Fruit fly (Drosophila melanogaster) whole organism, embryonic: Measurements from ENCODE around the gene Mgat4b.

Experiments used
- CG10147 ChIP-seq: fragments of 200-800 bp; sonication (Bioruptor generic); optimal IDR thresholded peaks from 2 replicates; lab custom pipeline; 2019; ENCODE audit warnings: missing biosample characterization, mild to moderate bottlenecking, missing genetic modification characterization, moderate library complexity
- CG1024 ChIP-seq: fragments of 200-800 bp; sonication (Bioruptor generic); IDR thresholded peaks from 2 replicates; pipeline ENCODE4 v1.3.6; 2022; ENCODE audit warnings: missing biosample characterization, missing genetic modification characterization
- CG10654 ChIP-seq: fragments of 200-800 bp; sonication (Bioruptor generic); optimal IDR thresholded peaks from 2 replicates; lab custom pipeline; 2016; ENCODE audit warnings: missing biosample characterization, missing genetic modification characterization
- CG11560 ChIP-seq: fragments of 200-800 bp; sonication (Bioruptor generic); IDR thresholded peaks from 3 replicates; pipeline ENCODE4 v1.3.6; 2022; ENCODE audit warnings: missing biosample characterization, missing genetic modification characterization
- CG12769 ChIP-seq: fragments of 200-800 bp; sonication (Bioruptor generic); optimal IDR thresholded peaks from 2 replicates; lab custom pipeline; 2019; ENCODE audit warnings: missing biosample characterization, mild to moderate bottlenecking, missing genetic modification characterization, moderate library complexity
- CG14441 ChIP-seq: fragments of 200-800 bp; sonication (Bioruptor generic); IDR thresholded peaks from 2 replicates; pipeline ENCODE4 v1.3.6; 2022; ENCODE audit warnings: missing biosample characterization, missing genetic modification characterization
- CG14667 ChIP-seq: fragments of 200-800 bp; sonication (Bioruptor generic); IDR thresholded peaks from 2 replicates; pipeline ENCODE4 v1.3.6; 2022; ENCODE audit warnings: missing biosample characterization, missing genetic modification characterization
- CG14965 ChIP-seq: fragments of 200-800 bp; sonication (Bioruptor generic); optimal IDR thresholded peaks from 2 replicates; lab custom pipeline; 2016; ENCODE audit warnings: missing biosample characterization, missing genetic modification characterization, borderline replicate concordance
- CG15601 ChIP-seq: fragments of 200-800 bp; sonication (Bioruptor generic); optimal IDR thresholded peaks from 3 replicates; lab custom pipeline; 2019; ENCODE audit warnings: missing biosample characterization, mild to moderate bottlenecking, missing genetic modification characterization, moderate library complexity
- CG18476 ChIP-seq: fragments of 200-800 bp; sonication (Bioruptor generic); optimal IDR thresholded peaks from 2 replicates; lab custom pipeline; 2016; ENCODE audit warnings: missing biosample characterization, mild to moderate bottlenecking, missing genetic modification characterization
- CG18764 ChIP-seq: fragments of 200-800 bp; sonication (Bioruptor generic); optimal IDR thresholded peaks from 3 replicates; lab custom pipeline; 2016; ENCODE audit warnings: missing biosample characterization, missing genetic modification characterization
- CG2202 ChIP-seq: fragments of 200-800 bp; sonication (Bioruptor generic); optimal IDR thresholded peaks from 2 replicates; lab custom pipeline; 2018; ENCODE audit warnings: missing biosample characterization, mild to moderate bottlenecking, missing genetic modification characterization
- CG31365 ChIP-seq: fragments of 200-800 bp; sonication (Bioruptor generic); optimal IDR thresholded peaks from 2 replicates; lab custom pipeline; 2018; ENCODE audit warnings: missing biosample characterization, mild to moderate bottlenecking, missing genetic modification characterization
- CG4282 ChIP-seq: fragments of 200-800 bp; sonication (Bioruptor generic); optimal IDR thresholded peaks from 2 replicates; lab custom pipeline; 2016; ENCODE audit warnings: missing biosample characterization, missing genetic modification characterization
- CG4854 ChIP-seq: fragments of 200-800 bp; sonication (Bioruptor generic); optimal IDR thresholded peaks from 2 replicates; lab custom pipeline; 2016; ENCODE audit warnings: missing biosample characterization, missing genetic modification characterization, inconsistent platforms
- CG7928 ChIP-seq: fragments of 200-800 bp; sonication (Bioruptor generic); optimal IDR thresholded peaks from 2 replicates; lab custom pipeline; 2017; ENCODE audit warnings: missing biosample characterization, mild to moderate bottlenecking, missing genetic modification characterization
- Camta ChIP-seq: fragments of 200-800 bp; sonication (Bioruptor generic); optimal IDR thresholded peaks from 2 replicates; lab custom pipeline; 2016; ENCODE audit warnings: missing biosample characterization, missing genetic modification characterization
- Dfd ChIP-seq, 2 experiments: fragments of >200 bp; optimal IDR thresholded peaks; 2 replicates each; lab custom pipeline; 2017; ENCODE audit warnings: missing biosample characterization in 2 of 2, missing genetic modification characterization in 2 of 2
- Doc2 ChIP-seq: fragments of 200-800 bp; sonication (Bioruptor generic); IDR thresholded peaks from 2 replicates; pipeline ENCODE4 v1.3.6; 2022; ENCODE audit warnings: missing biosample characterization, missing genetic modification characterization
- Fer3 ChIP-seq: fragments of 200-800 bp; sonication (Bioruptor generic); optimal IDR thresholded peaks from 2 replicates; lab custom pipeline; 2018; ENCODE audit warnings: missing biosample characterization, mild to moderate bottlenecking, missing genetic modification characterization, moderate library complexity
- Gsc ChIP-seq: fragments of 200-800 bp; sonication (Bioruptor generic); IDR thresholded peaks from 2 replicates; pipeline ENCODE4 v1.3.6; 2022; ENCODE audit warnings: missing biosample characterization, missing genetic modification characterization
- H2.0 ChIP-seq: fragments of 200-800 bp; sonication (Bioruptor generic); IDR thresholded peaks from 2 replicates; pipeline ENCODE4 v1.3.6; 2022; ENCODE audit warnings: missing biosample characterization, missing genetic modification characterization
- MBD-R2 ChIP-seq: fragments of 200-800 bp; sonication (Bioruptor generic); IDR thresholded peaks from 2 replicates; pipeline ENCODE4 v1.3.6; 2022; ENCODE audit warnings: missing biosample characterization, missing genetic modification characterization
- NC2α ChIP-seq: fragments of 200-800 bp; sonication (Bioruptor generic); optimal IDR thresholded peaks from 2 replicates; lab custom pipeline; 2016; ENCODE audit warnings: missing biosample characterization, missing genetic modification characterization
- Neu2 ChIP-seq: fragments of 200-800 bp; sonication (Bioruptor generic); optimal IDR thresholded peaks from 3 replicates; lab custom pipeline; 2016; ENCODE audit warnings: missing biosample characterization, missing genetic modification characterization, borderline replicate concordance
- Ssrp ChIP-seq: fragments of 200-800 bp; sonication (Bioruptor generic); optimal IDR thresholded peaks from 2 replicates; lab custom pipeline; 2018; ENCODE audit warnings: missing biosample characterization, mild to moderate bottlenecking, missing genetic modification characterization, moderate library complexity
- Stat92E ChIP-seq, 3 experiments: fragments of >200 bp in 2 of 3; fragments of 200-800 bp in 1 of 3; sonication (Bioruptor generic) in 1 of 3; optimal IDR thresholded peaks; 2 replicates each; lab custom pipeline; 2017 to 2019; ENCODE audit warnings: missing biosample characterization in 3 of 3, missing genetic modification characterization in 3 of 3, mild to moderate bottlenecking in 1 of 3, moderate library complexity in 1 of 3
- ab ChIP-seq: fragments of 200-800 bp; sonication (Bioruptor generic); optimal IDR thresholded peaks from 2 replicates; lab custom pipeline; 2016; ENCODE audit warnings: missing biosample characterization, missing genetic modification characterization
- esg ChIP-seq: fragments of 200-800 bp; sonication (Bioruptor generic); conservative IDR thresholded peaks from 2 replicates; pipeline ENCODE4 v1.3.6; 2022; ENCODE audit warnings: missing biosample characterization, missing genetic modification characterization
- fu2 ChIP-seq: fragments of 200-800 bp; sonication (Bioruptor generic); optimal IDR thresholded peaks from 2 replicates; lab custom pipeline; 2016; ENCODE audit warnings: missing biosample characterization, missing genetic modification characterization
- hbn ChIP-seq: fragments of 200-800 bp; sonication (Bioruptor generic); IDR thresholded peaks from 2 replicates; pipeline ENCODE4 v1.3.6; 2022; ENCODE audit warnings: missing biosample characterization, missing genetic modification characterization; ENCODE audit not compliant: partially characterized antibody
- insv ChIP-seq, 2 experiments: fragments of 200-800 bp; sonication (Bioruptor generic); optimal IDR thresholded peaks; 3 replicates each; lab custom pipeline; 2016 to 2018; ENCODE audit warnings: missing biosample characterization in 2 of 2, missing genetic modification characterization in 2 of 2
- inv ChIP-seq: fragments of 200-800 bp; sonication (Bioruptor generic); IDR thresholded peaks from 2 replicates; pipeline ENCODE4 v1.3.6; 2022; ENCODE audit warnings: missing biosample characterization, missing genetic modification characterization; ENCODE audit not compliant: partially characterized antibody
- luna ChIP-seq: fragments of 200-800 bp; sonication (Bioruptor generic); optimal IDR thresholded peaks from 2 replicates; lab custom pipeline; 2016; ENCODE audit warnings: missing biosample characterization, missing genetic modification characterization
- odd ChIP-seq: fragments of 200-800 bp; sonication (Bioruptor generic); optimal IDR thresholded peaks from 2 replicates; lab custom pipeline; 2017; ENCODE audit warnings: missing biosample characterization, mild to moderate bottlenecking, missing genetic modification characterization
- p53 ChIP-seq: fragments of 200-800 bp; sonication (Bioruptor generic); optimal IDR thresholded peaks from 2 replicates; lab custom pipeline; 2016; ENCODE audit warnings: missing biosample characterization, missing genetic modification characterization
- psq ChIP-seq: fragments of 200-800 bp; sonication (Bioruptor generic); optimal IDR thresholded peaks from 2 replicates; lab custom pipeline; 2017; ENCODE audit warnings: missing biosample characterization, missing genetic modification characterization
- sisA ChIP-seq: fragments of 200-800 bp; sonication (Bioruptor generic); IDR thresholded peaks from 2 replicates; pipeline ENCODE4 v1.3.6; 2022; ENCODE audit warnings: missing biosample characterization, missing genetic modification characterization
- so ChIP-seq: fragments of 200-800 bp; sonication (Bioruptor generic); IDR thresholded peaks from 3 replicates; pipeline ENCODE4 v1.3.6; 2022; ENCODE audit warnings: missing biosample characterization, missing genetic modification characterization
- tgo ChIP-seq: fragments of 200-800 bp; sonication (Bioruptor generic); IDR thresholded peaks from 3 replicates; pipeline ENCODE4 v1.3.6; 2022; ENCODE audit warnings: missing biosample characterization, missing genetic modification characterization
- unc-4 ChIP-seq: fragments of 200-800 bp; sonication (Bioruptor generic); IDR thresholded peaks from 2 replicates; pipeline ENCODE4 v1.3.6; 2022; ENCODE audit warnings: missing biosample characterization, missing genetic modification characterization; ENCODE audit not compliant: partially characterized antibody
- zen2 ChIP-seq: fragments of 200-800 bp; sonication (Bioruptor generic); IDR thresholded peaks from 3 replicates; pipeline ENCODE4 v1.3.6; 2022; ENCODE audit warnings: missing biosample characterization, missing genetic modification characterization; ENCODE audit not compliant: partially characterized antibody

The Mgat4b gene

dm6 chr3L:14756724-14757463 is 12.2 kb downstream of the Mgat4b start (continued):
- TF ChIP-seq Dfd (GFP tag; optimal IDR thresholded peaks at IDR 0.05; lab: Kevin White, UChicago) (no peak), CG10654 (GFP tag; lab: Kevin White, UChicago) (peak; percentile 77), MBD-R2 (peak; percentile 76), CG11560 (tag; lab: Robert Waterston, UW) (peak; percentile 85), Neu2 (GFP tag; lab: Kevin White, UChicago) (peak; percentile 51), CG4854 (GFP tag; lab: Kevin White, UChicago) (peak; percentile 73), CG14441 (peak; percentile 90), p53 (GFP tag; lab: Kevin White, UChicago) (peak; percentile 82), CG18476 (peak; percentile 85), CG12769 (tag; lab: Kevin White, UChicago) (peak; percentile 97), inv (GFP tag; lab: Robert Waterston, UW) (no peak; the same call in 1 of the 2 replicates), H2.0 (peak; percentile 88), psq (GFP tag; lab: Kevin White, UChicago) (peak; percentile 73), CG31365 (tag; lab: Kevin White, UChicago) (peak; percentile 63), CG14667 (peak; percentile 78), NC2α (GFP tag; lab: Kevin White, UChicago) (peak; percentile 77), CG4282 (GFP tag; lab: Kevin White, UChicago) (peak; percentile 88), fu2 (peak; percentile 93), insv (GFP tag; optimal IDR thresholded peaks at IDR 0.05; lab: Kevin White, UChicago) (peak in 1 of 2 experiments; percentile 80), CG18764 (peak; percentile 80), Doc2 (GFP tag; lab: Robert Waterston, UW) (no peak; the same call in none of the 2 replicates), CG7928 (peak; percentile 62), so (GFP tag; lab: Robert Waterston, UW) (peak; percentile 93), Fer3 (peak; percentile 88), Ssrp (peak; percentile 85), CG1024 (GFP tag; lab: Robert Waterston, UW) (peak; percentile 79), luna (GFP tag; lab: Kevin White, UChicago) (peak; percentile 85), unc-4 (GFP tag; lab: Robert Waterston, UW) (no peak), Camta (GFP tag; lab: Kevin White, UChicago) (peak; percentile 90), CG2202 (tag; lab: Kevin White, UChicago) (peak; percentile 44), CG15601 (tag; lab: Kevin White, UChicago) (peak; percentile 31), hbn (GFP tag; lab: Robert Waterston, UW) (no peak), esg (peak; percentile 87), CG14965 (GFP tag; lab: Kevin White, UChicago) (peak; percentile 74), odd (GFP tag; lab: Kevin White, UChicago) (peak; percentile 72), tgo (peak; percentile 89), CG10147 (GFP tag; lab: Kevin White, UChicago) (peak; percentile 72), Gsc (GFP tag; lab: Robert Waterston, UW) (no peak; the same call in 1 of the 2 replicates), Stat92E (GFP tag; optimal IDR thresholded peaks at IDR 0.05; lab: Kevin White, UChicago) (no peak), ab (GFP tag; lab: Kevin White, UChicago) (peak; percentile 78), zen2 (peak; percentile 41), sisA (peak; percentile 93)
